Worm (Caenorhabditis elegans): Measurements from ENCODE around the gene C12D5.10.

ce11 chrV:7667940-7668339, 25.4 kb downstream of the C12D5.10 start, which contains the start of gene C12D5.5:
- TF ChIP-seq mep-1 (tag; optimal IDR thresholded peaks at IDR 0.05): no peak
- TF ChIP-seq elt-1 (tag; optimal IDR thresholded peaks at IDR 0.05; ENCODE audit: borderline replicate concordance, insufficient read depth): no peak
- TF ChIP-seq nhr-76 (tag; optimal IDR thresholded peaks at IDR 0.05): no peak
- no peak for TF ChIP-seq unc-39 (tag; optimal IDR thresholded peaks at IDR 0.05)

Data from whole organism, mixed stage, embryonic.